Worm (Caenorhabditis elegans) whole organism, L4 larva: ENCODE measurements around the gene F35H10.5.

Source experiments
- ZK546.5 ChIP-seq, 2 experiments: sonication (generic microtip); optimal IDR thresholded peaks; 2 replicates each; lab custom pipeline; 2017; ENCODE audit warnings: missing biosample characterization in 2 of 2, missing genetic modification characterization in 2 of 2
- dmd-8 ChIP-seq: fragments of 200-800 bp; sonication (Bioruptor generic); IDR thresholded peaks from 2 replicates; pipeline ENCODE4 v1.3.6; 2022; ENCODE audit warnings: missing genetic modification characterization, missing compliant biosample characterization
- php-3 ChIP-seq: fragments of 200-800 bp; sonication (Bioruptor generic); IDR thresholded peaks from 2 replicates; pipeline ENCODE4 v1.3.6; 2022; ENCODE audit warnings: missing genetic modification reagents, missing genetic modification characterization, missing compliant biosample characterization
- snpc-4 ChIP-seq: fragments of 150-350 bp; optimal IDR thresholded peaks from 2 replicates; lab custom pipeline; 2014; ENCODE audit warnings: missing biosample characterization, missing genetic modification characterization

DNA sequence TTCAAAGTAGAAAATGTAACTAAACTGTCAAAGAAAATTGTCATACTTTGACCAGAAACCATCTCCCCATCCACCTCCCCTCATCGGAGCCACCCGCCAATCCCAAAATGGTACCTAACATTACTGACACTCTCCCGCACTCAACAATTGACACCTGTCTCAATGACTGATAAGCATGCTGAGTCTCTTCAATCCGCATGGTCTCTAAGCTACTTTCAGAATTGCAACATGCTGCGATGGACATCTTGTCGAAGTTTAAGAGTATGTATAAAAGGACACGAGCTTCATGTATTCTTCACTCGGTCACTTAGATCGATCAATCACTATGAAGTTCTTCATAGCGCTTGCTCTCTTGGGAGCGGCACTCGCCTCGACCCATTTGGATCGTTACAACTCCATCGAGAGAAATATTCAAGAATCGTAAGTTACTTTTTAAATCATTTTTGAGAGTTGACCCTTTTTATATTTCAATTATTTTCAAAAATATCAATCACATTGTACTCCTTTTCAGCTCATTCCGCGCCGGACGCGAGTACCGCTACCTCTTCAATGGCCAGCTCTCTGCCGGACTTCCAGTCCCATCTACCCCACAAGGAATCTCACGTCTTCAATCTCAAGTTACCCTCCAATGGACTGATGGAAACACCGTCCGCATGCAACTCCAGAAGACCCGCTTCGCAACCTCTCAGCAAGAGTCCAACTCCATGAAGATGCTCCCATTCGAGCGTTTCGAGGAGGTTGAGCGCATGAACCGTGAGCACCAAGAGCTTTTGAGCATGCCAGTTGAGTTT, 39.5 kb upstream of the F35H10.5 start, which contains the start of gene vit-6:
- no peak for TF ChIP-seq snpc-4 (tag; lab: Kevin White, UChicago)
- TF ChIP-seq dmd-8 (GFP tag; lab: Robert Waterston, UW) = 0 out of 2 replicates have a peak, but pooled peaks have one; percentile 10
- no peak for TF ChIP-seq ZK546.5 (tag; optimal IDR thresholded peaks at IDR 0.05; lab: Kevin White, UChicago)
- no peak for TF ChIP-seq php-3 (GFP tag; lab: Robert Waterston, UW)
